Worm (Caenorhabditis elegans) whole organism, L3 larva: ENCODE measurements around the gene F59E11.7.

ENCODE experiments used
- ceh-82 ChIP-seq: fragments of 150-350 bp; optimal IDR thresholded peaks from 2 replicates; lab custom pipeline; 2014; ENCODE audit warnings: missing biosample characterization, missing genetic modification characterization
- daf-12 ChIP-seq: fragments of 150-350 bp; optimal IDR thresholded peaks from 2 replicates; lab custom pipeline; 2014; ENCODE audit warnings: missing biosample characterization, missing genetic modification reagents, missing genetic modification characterization
- egl-27 ChIP-seq: sonication (generic microtip); optimal IDR thresholded peaks from 4 replicates; lab custom pipeline; 2017; ENCODE audit warnings: missing biosample characterization, missing genetic modification reagents, missing genetic modification characterization
- elt-1 ChIP-seq: fragments of 150-350 bp; optimal IDR thresholded peaks from 2 replicates; lab custom pipeline; 2014; ENCODE audit warnings: missing biosample characterization, missing genetic modification characterization
- hmg-11 ChIP-seq: sonication (generic microtip); optimal IDR thresholded peaks from 2 replicates; lab custom pipeline; 2016; ENCODE audit warnings: missing genetic modification characterization, missing compliant biosample characterization
- nhr-11 ChIP-seq: fragments of 150-350 bp; optimal IDR thresholded peaks from 2 replicates; lab custom pipeline; 2014; ENCODE audit warnings: missing biosample characterization, missing genetic modification characterization
- nhr-12 ChIP-seq: fragments of 150-350 bp; optimal IDR thresholded peaks from 2 replicates; lab custom pipeline; 2014; ENCODE audit warnings: missing biosample characterization, missing genetic modification characterization
- pqm-1 ChIP-seq: fragments of 150-350 bp; optimal IDR thresholded peaks from 2 replicates; lab custom pipeline; 2017; ENCODE audit warnings: missing biosample characterization, missing genetic modification characterization, inconsistent platforms
- skn-1 ChIP-seq: fragments of 150-350 bp; optimal IDR thresholded peaks from 2 replicates; lab custom pipeline; 2014; ENCODE audit warnings: missing biosample characterization, missing genetic modification characterization
- tbx-2 ChIP-seq: sonication (generic microtip); optimal IDR thresholded peaks from 2 replicates; lab custom pipeline; 2016; ENCODE audit warnings: mild to moderate bottlenecking, missing genetic modification characterization, missing compliant biosample characterization
- unc-62 ChIP-seq: fragments of 150-350 bp; sonication (generic microtip); optimal IDR thresholded peaks from 4 replicates; lab custom pipeline; 2014; ENCODE audit warnings: missing biosample characterization, missing genetic modification reagents, missing genetic modification characterization
- zag-1 ChIP-seq: fragments of 150-350 bp; optimal IDR thresholded peaks from 2 replicates; lab custom pipeline; 2014; ENCODE audit warnings: missing biosample characterization, missing genetic modification characterization
- ztf-4 ChIP-seq: fragments of 150-350 bp; optimal IDR thresholded peaks from 2 replicates; lab custom pipeline; 2014; ENCODE audit warnings: missing biosample characterization, missing genetic modification characterization

- TF ChIP-seq egl-27 (tag; lab: Kevin White, UChicago) (no peak), nhr-11 (tag; lab: Kevin White, UChicago) (no peak), nhr-12 (tag; lab: Kevin White, UChicago) (no peak), hmg-11 (tag; lab: Kevin White, UChicago) (no peak), ztf-4 (no peak), skn-1 (tag; lab: Kevin White, UChicago) (no peak), pqm-1 (tag; lab: Kevin White, UChicago) (no peak), zag-1 (tag; lab: Kevin White, UChicago) (no peak), unc-62 (GFP tag; lab: Kevin White, UChicago) (no peak), tbx-2 (tag; lab: Kevin White, UChicago) (no peak), ceh-82 (tag; lab: Kevin White, UChicago) (no peak), elt-1 (tag; lab: Kevin White, UChicago) (no peak), daf-12 (tag; lab: Kevin White, UChicago) (no peak)
Observed at ce11 chrV:9018871-9019270, 28.8 kb downstream of the F59E11.7 start.
